Worm (Caenorhabditis elegans): ENCODE results near the gene srh-67.

ce11 chrII:12527947-12528346, 19.2 kb downstream of the srh-67 start, which contains the start of gene srx-119:
- no peak for TF ChIP-seq ama-1 (optimal IDR thresholded peaks at IDR 0.05)
- no peak for TF ChIP-seq C34F6.9 (tag; optimal IDR thresholded peaks at IDR 0.05)
- no peak for TF ChIP-seq nhr-237 (tag; optimal IDR thresholded peaks at IDR 0.05)
- TF ChIP-seq ztf-11 (tag; optimal IDR thresholded peaks at IDR 0.05): no peak
- TF ChIP-seq elt-3 (tag; optimal IDR thresholded peaks at IDR 0.05): no peak
- no peak for TF ChIP-seq nhr-12 (tag; optimal IDR thresholded peaks at IDR 0.05)
- no peak for TF ChIP-seq unc-62 (GFP tag; optimal IDR thresholded peaks at IDR 0.05)
- no peak for TF ChIP-seq lin-11 (tag; optimal IDR thresholded peaks at IDR 0.05)
- no peak for TF ChIP-seq snpc-4 (tag; optimal IDR thresholded peaks at IDR 0.05)
- TF ChIP-seq fos-1 (tag; optimal IDR thresholded peaks at IDR 0.05): no peak
- no peak for TF ChIP-seq elt-1 (tag; optimal IDR thresholded peaks at IDR 0.05)
- TF ChIP-seq unc-39 (tag; optimal IDR thresholded peaks at IDR 0.05): no peak
